Fruit fly (Drosophila melanogaster): ENCODE measurements around the gene cocoon.

The cocoon gene

DNA sequence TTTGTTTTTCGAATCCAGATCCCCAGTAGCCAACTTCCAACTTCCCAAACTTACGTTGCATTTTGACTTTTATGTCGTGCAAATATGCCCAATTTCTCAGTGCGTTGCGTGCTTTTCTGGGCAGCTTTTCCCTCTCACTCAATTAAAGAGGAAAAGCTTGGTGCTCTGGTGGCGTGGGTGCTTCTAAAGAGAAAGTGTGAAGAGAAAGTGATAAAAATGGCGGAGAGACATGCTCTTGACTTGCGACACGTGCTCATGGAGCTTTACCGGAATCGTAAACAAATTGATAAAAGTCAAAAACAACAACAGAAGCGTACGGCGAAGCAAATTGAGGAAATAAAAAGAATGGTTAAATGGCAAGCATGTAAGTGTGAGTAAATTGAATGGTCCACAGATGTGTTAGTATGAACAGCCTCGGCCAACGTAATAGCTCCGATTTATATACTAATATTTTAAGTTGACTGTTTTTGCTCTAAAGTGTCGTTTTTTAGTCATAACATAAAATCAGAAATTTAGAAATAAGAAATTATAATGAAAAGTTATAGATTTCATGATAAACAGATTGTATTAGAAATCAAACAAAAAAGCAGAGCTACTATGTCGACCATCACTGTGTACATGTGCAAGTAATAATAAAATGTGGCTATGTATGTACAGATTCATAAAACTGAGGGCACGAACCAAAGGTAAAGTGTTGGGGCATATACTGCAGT, 20.1 kb upstream of the cocoon start (continued):
- peak; percentile 5 for TF ChIP-seq CG12391 (tag; optimal IDR thresholded peaks at IDR 0.05)
- TF ChIP-seq nmo (GFP tag; optimal IDR thresholded peaks at IDR 0.05), result peak; percentile 15
- peak; percentile 28 for TF ChIP-seq CG10267 (tag; optimal IDR thresholded peaks at IDR 0.05)
- peak; percentile 16 for TF ChIP-seq CG1603 (tag; optimal IDR thresholded peaks at IDR 0.05)
- peak; percentile 46 for TF ChIP-seq CG7839 (tag; optimal IDR thresholded peaks at IDR 0.05)
- TF ChIP-seq CG11696 (GFP tag; IDR thresholded peaks at IDR 0.05), result peak; percentile 77
- TF ChIP-seq CG9797 (GFP tag; optimal IDR thresholded peaks at IDR 0.05), result no peak
- peak; percentile 82 for TF ChIP-seq cwo (GFP tag; optimal IDR thresholded peaks at IDR 0.05)
- TF ChIP-seq CG2199 (GFP tag; IDR thresholded peaks at IDR 0.05), result no peak
- TF ChIP-seq Meics (GFP tag; optimal IDR thresholded peaks at IDR 0.05), result peak; percentile 8
- no peak for TF ChIP-seq abd-A (tag; optimal IDR thresholded peaks at IDR 0.05)
- TF ChIP-seq cg (GFP tag; optimal IDR thresholded peaks at IDR 0.05), result peak; percentile 41
- peak; percentile 52; the same call in 1 of the 2 replicates for TF ChIP-seq Ptx1 (GFP tag; IDR thresholded peaks at IDR 0.05)
- peak; percentile 25 for TF ChIP-seq CG2712 (tag; optimal IDR thresholded peaks at IDR 0.05)
- peak; percentile 3 for TF ChIP-seq kah (GFP tag; optimal IDR thresholded peaks at IDR 0.05)
- no peak for TF ChIP-seq CHES-1-like (GFP tag; optimal IDR thresholded peaks at IDR 0.05)
- peak; percentile 34 for TF ChIP-seq bcd (GFP tag; optimal IDR thresholded peaks at IDR 0.05)
- no peak for TF ChIP-seq crol (GFP tag; IDR thresholded peaks at IDR 0.05)
- TF ChIP-seq CG9932 (GFP tag; IDR thresholded peaks at IDR 0.05), result peak; percentile 37; the same call in 1 of the 2 replicates
- TF ChIP-seq CG12659 (GFP tag; optimal IDR thresholded peaks at IDR 0.05), result peak; percentile 23
- peak; percentile 14 for TF ChIP-seq az2 (GFP tag; optimal IDR thresholded peaks at IDR 0.05)

DNA sequence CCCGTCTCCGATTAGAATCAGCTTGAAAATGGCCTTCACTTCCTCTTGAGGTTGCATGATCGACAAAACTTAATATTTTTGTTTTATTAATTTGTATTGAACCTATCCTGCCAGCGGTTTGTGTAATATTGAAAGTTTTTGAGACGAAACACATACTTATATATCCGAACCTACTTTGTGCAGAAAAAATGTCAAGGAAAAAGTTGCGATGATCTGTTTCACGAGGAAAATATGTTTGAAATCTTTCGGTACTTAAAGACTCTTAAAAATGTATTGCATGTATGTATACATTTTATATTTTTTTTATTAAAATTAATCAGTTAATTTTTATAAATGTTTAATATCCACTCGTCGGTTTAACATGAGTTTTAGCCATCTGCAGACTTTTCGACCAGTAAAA, 11.4 kb upstream of the cocoon start, which contains the start of gene Ran-like:
Ran-like (minus strand) TSS at position 101 of the 400 bp plus-strand sequence.
- TF ChIP-seq CG17612 (GFP tag; IDR thresholded peaks at IDR 0.05) (no peak), row (GFP tag; IDR thresholded peaks at IDR 0.05) (no peak), peb (GFP tag; IDR thresholded peaks at IDR 0.05) (no peak), CG1603 (tag; optimal IDR thresholded peaks at IDR 0.05) (no peak), pum (GFP tag; optimal IDR thresholded peaks at IDR 0.05) (no peak), CG7928 (GFP tag; optimal IDR thresholded peaks at IDR 0.05) (no peak), CG6813 (GFP tag; optimal IDR thresholded peaks at IDR 0.05) (no peak), shn (GFP tag; optimal IDR thresholded peaks at IDR 0.05) (no peak), Doc2 (GFP tag; IDR thresholded peaks at IDR 0.05) (no peak), CG18619 (GFP tag; optimal IDR thresholded peaks at IDR 0.05) (no peak), CG15601 (tag; optimal IDR thresholded peaks at IDR 0.05) (no peak), CG7372 (GFP tag; IDR thresholded peaks at IDR 0.05) (no peak), Vsx1 (GFP tag; optimal IDR thresholded peaks at IDR 0.05) (no peak), Aef1 (GFP tag; IDR thresholded peaks at IDR 0.05) (no peak), CG15011 (GFP tag; optimal IDR thresholded peaks at IDR 0.05) (no peak), bab2 (GFP tag; optimal IDR thresholded peaks at IDR 0.05) (no peak), CG3847 (GFP tag; IDR thresholded peaks at IDR 0.05) (no peak)
